Fruit fly (Drosophila melanogaster) whole organism, adult: Measurements from ENCODE around the gene Iml1.

Source experiments
- CG14711 ChIP-seq: fragments of 200-800 bp; sonication (Bioruptor generic); optimal IDR thresholded peaks from 2 replicates; lab custom pipeline; 2018; ENCODE audit warnings: missing biosample characterization, mild to moderate bottlenecking, missing genetic modification characterization, moderate library complexity
- CG1620 ChIP-seq: fragments of 200-800 bp; sonication (Bioruptor generic); optimal IDR thresholded peaks from 2 replicates; lab custom pipeline; 2016; ENCODE audit warnings: missing biosample characterization, missing genetic modification characterization
- CG5204 ChIP-seq: fragments of 200-800 bp; sonication (Bioruptor generic); optimal IDR thresholded peaks from 2 replicates; lab custom pipeline; 2016; ENCODE audit warnings: missing biosample characterization, missing genetic modification characterization
- CG7101 ChIP-seq: fragments of 200-800 bp; sonication (Bioruptor generic); optimal IDR thresholded peaks from 2 replicates; lab custom pipeline; 2018; ENCODE audit warnings: missing biosample characterization, mild to moderate bottlenecking, missing genetic modification characterization, moderate library complexity
- Crg-1 ChIP-seq: fragments of 200-800 bp; sonication (Bioruptor generic); optimal IDR thresholded peaks from 2 replicates; lab custom pipeline; 2016; ENCODE audit warnings: missing biosample characterization, missing genetic modification characterization
- Mnt ChIP-seq: fragments of 200-800 bp; sonication (Bioruptor generic); optimal IDR thresholded peaks from 2 replicates; lab custom pipeline; 2016; ENCODE audit warnings: missing biosample characterization, mild to moderate bottlenecking, missing genetic modification characterization
- cnc ChIP-seq, 2 experiments: fragments of >200 bp; optimal IDR thresholded peaks; 2 replicates each; lab custom pipeline; 2017
- kay ChIP-seq: fragments of 200-800 bp; sonication (Bioruptor generic); peaks from one replicate; lab custom pipeline; 2016; ENCODE audit warnings: missing biosample characterization, missing genetic modification characterization, borderline replicate concordance
- ovo ChIP-seq: fragments of 200-800 bp; sonication (Bioruptor generic); optimal IDR thresholded peaks from 2 replicates; lab custom pipeline; 2016; ENCODE audit warnings: missing biosample characterization, missing genetic modification characterization
- pad ChIP-seq: fragments of 200-800 bp; sonication (Bioruptor generic); optimal IDR thresholded peaks from 3 replicates; lab custom pipeline; 2017; ENCODE audit warnings: missing biosample characterization, missing genetic modification characterization, mild to moderate bottlenecking, moderate library complexity, missing genetic modification reagents
- toe ChIP-seq: fragments of 200-800 bp; sonication (Bioruptor generic); optimal IDR thresholded peaks from 2 replicates; lab custom pipeline; 2016; ENCODE audit warnings: missing biosample characterization, missing genetic modification characterization

DNA sequence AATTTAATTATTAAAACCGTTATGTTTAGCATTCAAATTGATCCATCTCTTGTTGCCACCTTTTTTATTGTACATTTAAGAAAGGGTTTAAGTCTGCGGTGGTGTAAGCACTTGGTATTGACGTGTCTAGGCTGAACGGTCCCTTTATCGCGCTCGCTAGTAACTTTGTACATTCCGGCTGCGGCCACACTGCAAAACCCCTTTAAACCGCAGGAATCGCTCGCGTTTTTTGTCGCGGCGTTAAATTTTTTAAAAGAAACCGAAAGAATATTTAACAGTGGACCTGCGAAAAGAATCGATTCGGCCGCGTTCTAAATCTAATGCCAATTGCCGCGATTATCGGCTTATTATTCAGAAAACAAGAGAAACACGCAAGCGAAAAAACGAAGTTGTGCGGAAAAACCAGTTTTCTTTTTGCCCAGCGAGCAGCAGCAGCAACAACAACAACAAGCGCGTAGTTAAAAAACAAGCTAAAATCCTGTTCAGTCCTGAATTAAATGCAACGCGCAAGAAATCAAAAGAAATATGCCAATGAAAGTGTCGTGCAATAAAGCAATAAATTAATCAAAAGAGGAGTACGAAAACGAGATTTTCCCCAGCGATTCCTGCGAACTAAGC, 42.8 kb upstream of the Iml1 start, which contains the start of gene CG13917:
- TF ChIP-seq cnc (optimal IDR thresholded peaks at IDR 0.05; lab: Kevin White, UChicago) (no peak), ovo (GFP tag; lab: Kevin White, UChicago) (no peak), Crg-1 (no peak), CG1620 (GFP tag; lab: Kevin White, UChicago) (no peak), CG7101 (tag; lab: Kevin White, UChicago) (no peak), kay (GFP tag; lab: Kevin White, UChicago) (no peak), Mnt (GFP tag; lab: Kevin White, UChicago) (no peak), CG14711 (tag; lab: Kevin White, UChicago) (no peak), CG5204 (GFP tag; lab: Kevin White, UChicago) (no peak), pad (peak; percentile 71), toe (no peak)
